Fruit fly (Drosophila melanogaster) whole organism, embryonic: ENCODE results near the gene CG43759.

ENCODE experiments used
- CG10147 ChIP-seq: fragments of 200-800 bp; sonication (Bioruptor generic); optimal IDR thresholded peaks from 2 replicates; lab custom pipeline; 2019; ENCODE audit warnings: missing biosample characterization, mild to moderate bottlenecking, missing genetic modification characterization, moderate library complexity
- CG10431 ChIP-seq: fragments of 200-800 bp; sonication (Bioruptor generic); optimal IDR thresholded peaks from 3 replicates; lab custom pipeline; 2018; ENCODE audit warnings: missing biosample characterization, mild to moderate bottlenecking, missing genetic modification characterization
- CG10543 ChIP-seq: fragments of 200-800 bp; sonication (Bioruptor generic); optimal IDR thresholded peaks from 3 replicates; lab custom pipeline; 2017; ENCODE audit warnings: missing biosample characterization, mild to moderate bottlenecking, missing genetic modification characterization, moderate library complexity
- CG10654 ChIP-seq: fragments of 200-800 bp; sonication (Bioruptor generic); optimal IDR thresholded peaks from 2 replicates; lab custom pipeline; 2016; ENCODE audit warnings: missing biosample characterization, missing genetic modification characterization
- CG11504 ChIP-seq: fragments of 200-800 bp; sonication (Bioruptor generic); optimal IDR thresholded peaks from 3 replicates; lab custom pipeline; 2019; ENCODE audit warnings: missing biosample characterization, mild to moderate bottlenecking, missing genetic modification characterization, moderate library complexity
- CG11695 ChIP-seq: fragments of 200-800 bp; sonication (Bioruptor generic); IDR thresholded peaks from 3 replicates; pipeline ENCODE4 v1.3.6; 2022; ENCODE audit warnings: missing biosample characterization, missing genetic modification characterization
- CG1233 ChIP-seq: fragments of 200-800 bp; sonication (Bioruptor generic); optimal IDR thresholded peaks from 4 replicates; lab custom pipeline; 2018; ENCODE audit warnings: missing biosample characterization, mild to moderate bottlenecking, missing genetic modification characterization
- CG12659 ChIP-seq: fragments of 200-800 bp; sonication (Bioruptor generic); optimal IDR thresholded peaks from 3 replicates; lab custom pipeline; 2017; ENCODE audit warnings: mild to moderate bottlenecking, missing biosample characterization, missing genetic modification reagents, missing genetic modification characterization
- CG12744 ChIP-seq: fragments of 200-800 bp; sonication (Bioruptor generic); optimal IDR thresholded peaks from 2 replicates; lab custom pipeline; 2016; ENCODE audit warnings: missing biosample characterization, missing genetic modification characterization
- CG15269 ChIP-seq: fragments of 200-800 bp; sonication (Bioruptor generic); optimal IDR thresholded peaks from 2 replicates; lab custom pipeline; 2018; ENCODE audit warnings: missing biosample characterization, mild to moderate bottlenecking, missing genetic modification characterization, moderate library complexity
- CG17359 ChIP-seq: fragments of 200-800 bp; sonication (Bioruptor generic); optimal IDR thresholded peaks from 3 replicates; lab custom pipeline; 2018; ENCODE audit warnings: missing biosample characterization, mild to moderate bottlenecking, missing genetic modification characterization, moderate library complexity
- CG18476 ChIP-seq: fragments of 200-800 bp; sonication (Bioruptor generic); optimal IDR thresholded peaks from 2 replicates; lab custom pipeline; 2016; ENCODE audit warnings: missing biosample characterization, mild to moderate bottlenecking, missing genetic modification characterization
- CG18619 ChIP-seq: fragments of 200-800 bp; sonication (Bioruptor generic); optimal IDR thresholded peaks from 3 replicates; lab custom pipeline; 2017; ENCODE audit warnings: missing biosample characterization, mild to moderate bottlenecking, missing genetic modification characterization
- CG30020 ChIP-seq: fragments of 200-800 bp; optimal IDR thresholded peaks from 2 replicates; lab custom pipeline; 2019; ENCODE audit warnings: missing biosample characterization, mild to moderate bottlenecking, missing genetic modification characterization, moderate library complexity
- CG3847 ChIP-seq: fragments of 200-800 bp; sonication (Bioruptor generic); IDR thresholded peaks from 2 replicates; pipeline ENCODE4 v1.3.6; 2022; ENCODE audit warnings: missing biosample characterization, missing genetic modification characterization
- CG4328 ChIP-seq: fragments of 200-800 bp; sonication (Bioruptor generic); optimal IDR thresholded peaks from 3 replicates; lab custom pipeline; 2017; ENCODE audit warnings: missing biosample characterization, missing genetic modification reagents, missing genetic modification characterization
- CG5953 ChIP-seq: fragments of 200-800 bp; sonication (Bioruptor generic); IDR thresholded peaks from 2 replicates; pipeline ENCODE4 v1.3.6; 2022; ENCODE audit warnings: missing biosample characterization, missing genetic modification characterization
- CG6854 ChIP-seq: fragments of 200-800 bp; sonication (Bioruptor generic); optimal IDR thresholded peaks from 3 replicates; lab custom pipeline; 2017; ENCODE audit warnings: missing biosample characterization, mild to moderate bottlenecking, missing genetic modification characterization
- CG7556 ChIP-seq: fragments of 200-800 bp; sonication (Bioruptor generic); optimal IDR thresholded peaks from 2 replicates; lab custom pipeline; 2017; ENCODE audit warnings: missing biosample characterization, mild to moderate bottlenecking, missing genetic modification characterization
- CG8290 ChIP-seq, 3 experiments: fragments of 200-800 bp; sonication (Bioruptor generic); optimal IDR thresholded peaks; 2 replicates each; lab custom pipeline; 2016 to 2019; ENCODE audit warnings: missing biosample characterization in 3 of 3, missing genetic modification characterization in 3 of 3, mild to moderate bottlenecking in 2 of 3, moderate library complexity in 1 of 3
- CG8924 ChIP-seq: fragments of 200-800 bp; optimal IDR thresholded peaks from 3 replicates; lab custom pipeline; 2019; ENCODE audit warnings: missing biosample characterization, mild to moderate bottlenecking, missing genetic modification characterization, moderate library complexity
- CG9215 ChIP-seq: fragments of 200-800 bp; sonication (Bioruptor generic); IDR thresholded peaks from 2 replicates; pipeline ENCODE4 v1.3.6; 2022; ENCODE audit warnings: missing biosample characterization, missing genetic modification characterization
- CoRest ChIP-seq: fragments of 200-800 bp; sonication (Bioruptor generic); optimal IDR thresholded peaks from 3 replicates; lab custom pipeline; 2018; ENCODE audit warnings: missing biosample characterization, mild to moderate bottlenecking, missing genetic modification characterization, moderate library complexity
- Dek ChIP-seq: fragments of 200-800 bp; sonication (Bioruptor generic); optimal IDR thresholded peaks from 3 replicates; lab custom pipeline; 2019; ENCODE audit warnings: missing biosample characterization, mild to moderate bottlenecking, missing genetic modification characterization, moderate library complexity
- Fer1 ChIP-seq: fragments of 200-800 bp; sonication (Bioruptor generic); optimal IDR thresholded peaks from 2 replicates; lab custom pipeline; 2017; ENCODE audit warnings: missing biosample characterization, mild to moderate bottlenecking, missing genetic modification characterization
- Hand ChIP-seq: fragments of 200-800 bp; sonication (Bioruptor generic); optimal IDR thresholded peaks from 2 replicates; lab custom pipeline; 2017; ENCODE audit warnings: mild to moderate bottlenecking, missing biosample characterization, missing genetic modification reagents, missing genetic modification characterization
- Max ChIP-seq: fragments of 200-800 bp; sonication (Bioruptor generic); optimal IDR thresholded peaks from 2 replicates; lab custom pipeline; 2016; ENCODE audit warnings: missing biosample characterization, mild to moderate bottlenecking, missing genetic modification characterization
- Myb ChIP-seq: fragments of 200-800 bp; sonication (Bioruptor generic); optimal IDR thresholded peaks from 2 replicates; lab custom pipeline; 2016; ENCODE audit warnings: missing biosample characterization, missing genetic modification characterization
- Ptx1 ChIP-seq: fragments of 200-800 bp; sonication (Bioruptor generic); IDR thresholded peaks from 2 replicates; pipeline ENCODE4 v1.3.6; 2022; ENCODE audit warnings: missing biosample characterization, missing genetic modification characterization
- Sox102F ChIP-seq: fragments of 200-800 bp; sonication (Bioruptor generic); optimal IDR thresholded peaks from 2 replicates; lab custom pipeline; 2018; ENCODE audit warnings: missing biosample characterization, mild to moderate bottlenecking, missing genetic modification characterization, moderate library complexity
- YL-1 ChIP-seq: fragments of 200-800 bp; sonication (Bioruptor generic); optimal IDR thresholded peaks from 3 replicates; lab custom pipeline; 2017; ENCODE audit warnings: missing biosample characterization, mild to moderate bottlenecking, missing genetic modification characterization
- bcd ChIP-seq: fragments of 200-800 bp; sonication (Bioruptor generic); optimal IDR thresholded peaks from 2 replicates; lab custom pipeline; 2017; ENCODE audit warnings: missing biosample characterization, mild to moderate bottlenecking, missing genetic modification characterization
- chif ChIP-seq, 2 experiments: fragments of 200-800 bp; sonication (Bioruptor generic); optimal IDR thresholded peaks; 3 replicates each; lab custom pipeline; 2016; ENCODE audit warnings: missing biosample characterization in 2 of 2, missing genetic modification characterization in 2 of 2
- chm ChIP-seq: fragments of 200-800 bp; sonication (Bioruptor generic); IDR thresholded peaks from 2 replicates; pipeline ENCODE4 v1.3.6; 2022; ENCODE audit warnings: missing biosample characterization, missing genetic modification characterization
- crp ChIP-seq, 2 experiments: fragments of 200-800 bp; sonication (Bioruptor generic); optimal IDR thresholded peaks; 2 replicates in 1 of 2; 3 replicates in 1 of 2; lab custom pipeline; 2017; ENCODE audit warnings: missing biosample characterization in 2 of 2, missing genetic modification characterization in 2 of 2, mild to moderate bottlenecking in 1 of 2, moderate library complexity in 1 of 2
- cwo ChIP-seq: fragments of 200-800 bp; sonication (Bioruptor generic); optimal IDR thresholded peaks from 3 replicates; lab custom pipeline; 2017; ENCODE audit warnings: missing biosample characterization, missing genetic modification characterization, mild to moderate bottlenecking, moderate library complexity, missing genetic modification reagents
- gem ChIP-seq: fragments of 200-800 bp; sonication (Bioruptor generic); optimal IDR thresholded peaks from 2 replicates; lab custom pipeline; 2019; ENCODE audit warnings: missing biosample characterization, mild to moderate bottlenecking, missing genetic modification characterization, moderate library complexity
- h ChIP-seq: fragments of >200 bp; optimal IDR thresholded peaks from 2 replicates; lab custom pipeline; 2017
- lab ChIP-seq: fragments of 200-800 bp; sonication (Bioruptor generic); optimal IDR thresholded peaks from 3 replicates; lab custom pipeline; 2017; ENCODE audit warnings: missing biosample characterization, missing genetic modification characterization, mild to moderate bottlenecking, moderate library complexity, missing genetic modification reagents
- lilli ChIP-seq: fragments of 200-800 bp; sonication (Bioruptor generic); optimal IDR thresholded peaks from 3 replicates; lab custom pipeline; 2016; ENCODE audit warnings: missing biosample characterization, missing genetic modification characterization
- lmd ChIP-seq: fragments of 200-800 bp; sonication (Bioruptor generic); IDR thresholded peaks from 2 replicates; pipeline ENCODE4 v1.3.6; 2022; ENCODE audit warnings: missing biosample characterization, missing genetic modification characterization
- nau ChIP-seq: fragments of 200-800 bp; sonication (Bioruptor generic); optimal IDR thresholded peaks from 3 replicates; lab custom pipeline; 2017; ENCODE audit warnings: missing biosample characterization, mild to moderate bottlenecking, missing genetic modification characterization, missing genetic modification reagents
- org-1 ChIP-seq: fragments of 200-800 bp; sonication (Bioruptor generic); optimal IDR thresholded peaks from 2 replicates; lab custom pipeline; 2017; ENCODE audit warnings: missing biosample characterization, missing genetic modification characterization
- sens ChIP-seq: fragments of 200-800 bp; sonication (Bioruptor generic); peaks from one replicate; lab custom pipeline; 2016; ENCODE audit warnings: missing biosample characterization, missing genetic modification characterization
- tgo ChIP-seq: fragments of 200-800 bp; sonication (Bioruptor generic); IDR thresholded peaks from 3 replicates; pipeline ENCODE4 v1.3.6; 2022; ENCODE audit warnings: missing biosample characterization, missing genetic modification characterization
- tin ChIP-seq: fragments of 200-800 bp; sonication (Bioruptor generic); optimal IDR thresholded peaks from 3 replicates; lab custom pipeline; 2016; ENCODE audit warnings: missing biosample characterization, missing genetic modification characterization
- tup ChIP-seq: fragments of 200-800 bp; sonication (Bioruptor generic); optimal IDR thresholded peaks from 2 replicates; lab custom pipeline; 2016; ENCODE audit warnings: missing biosample characterization, mild to moderate bottlenecking, missing genetic modification characterization, moderate library complexity
- z ChIP-seq: fragments of 200-800 bp; sonication (Bioruptor generic); IDR thresholded peaks from 3 replicates; pipeline ENCODE4 v1.3.6; 2022; ENCODE audit warnings: missing biosample characterization, missing genetic modification characterization
- zf30C ChIP-seq: fragments of 200-800 bp; sonication (Bioruptor generic); optimal IDR thresholded peaks from 3 replicates; lab custom pipeline; 2018; ENCODE audit warnings: missing biosample characterization, mild to moderate bottlenecking, missing genetic modification characterization

The CG43759 gene

dm6 chrX:18899835-18900460 lies 30.2 kb upstream of the CG43759 start, which contains the start of gene CG7378:
CG7378 (plus strand) TSS chrX:18900410.
- TF ChIP-seq CG15269 (tag; lab: Kevin White, UChicago) = peak; percentile 28
- TF ChIP-seq CG10654 (GFP tag; lab: Kevin White, UChicago) = peak; percentile 8
- peak; percentile 45 for TF ChIP-seq Max
- peak; percentile 23 for TF ChIP-seq CG4328 (GFP tag; lab: Kevin White, UChicago)
- peak; percentile 45 for TF ChIP-seq org-1 (GFP tag; lab: Kevin White, UChicago)
- peak; percentile 69 for TF ChIP-seq CG18619 (GFP tag; lab: Kevin White, UChicago)
- TF ChIP-seq Myb (GFP tag; lab: Kevin White, UChicago) = no peak
- TF ChIP-seq chif (GFP tag; optimal IDR thresholded peaks at IDR 0.05; lab: Kevin White, UChicago) = no peak
- peak; percentile 31 for TF ChIP-seq zf30C (GFP tag; lab: Kevin White, UChicago)
- peak; percentile 39 for TF ChIP-seq Ptx1
- peak; percentile 17 for TF ChIP-seq CG1233 (GFP tag; lab: Kevin White, UChicago)
- no peak for TF ChIP-seq Hand
- TF ChIP-seq CG17359 (tag; lab: Kevin White, UChicago) = peak; percentile 5
- TF ChIP-seq z (GFP tag; lab: Robert Waterston, UW) = no peak
- peak; percentile 55 for TF ChIP-seq cwo (GFP tag; lab: Kevin White, UChicago)
- TF ChIP-seq lab (GFP tag; lab: Kevin White, UChicago) = peak; percentile 41
- TF ChIP-seq chm (GFP tag; lab: Robert Waterston, UW) = no peak
- peak; percentile 34; the same call in 1 of the 2 replicates for TF ChIP-seq CG9215 (GFP tag; lab: Robert Waterston, UW)
- no peak for TF ChIP-seq YL-1 (GFP tag; lab: Kevin White, UChicago)
- peak; percentile 25 for TF ChIP-seq CG6854 (GFP tag; lab: Kevin White, UChicago)
- no peak for TF ChIP-seq CG8290 (GFP tag; optimal IDR thresholded peaks at IDR 0.05; lab: Kevin White, UChicago)
- TF ChIP-seq CG8290 (tag; optimal IDR thresholded peaks at IDR 0.05; lab: Kevin White, UChicago) = no peak
- TF ChIP-seq CG7556 (GFP tag; lab: Kevin White, UChicago) = peak; percentile 73
- peak; percentile 7; the same call in 1 of the 2 replicates for TF ChIP-seq lmd (GFP tag; lab: Robert Waterston, UW)
- no peak for TF ChIP-seq nau (GFP tag; lab: Kevin White, UChicago)
- TF ChIP-seq CG12744 (GFP tag; lab: Kevin White, UChicago) = no peak
- peak; percentile 71 for TF ChIP-seq CG11504 (tag; lab: Kevin White, UChicago)
- peak; percentile 45 for TF ChIP-seq bcd (GFP tag; lab: Kevin White, UChicago)
- TF ChIP-seq gem = peak; percentile 29
- TF ChIP-seq CG8924 = peak; percentile 48
- TF ChIP-seq CG10431 (GFP tag; lab: Kevin White, UChicago) = no peak
- peak; percentile 26 for TF ChIP-seq CG10543 (GFP tag; lab: Kevin White, UChicago)
- peak; percentile 15 for TF ChIP-seq CG18476 (GFP tag; lab: Kevin White, UChicago)
- TF ChIP-seq CG11695 (GFP tag; lab: Robert Waterston, UW) = 0 out of 3 replicates have a peak, but pooled peaks have one; percentile 24
- no peak for TF ChIP-seq CG30020
- peak; percentile 7 for TF ChIP-seq tup (GFP tag; lab: Kevin White, UChicago)
- no peak for TF ChIP-seq crp (GFP tag; optimal IDR thresholded peaks at IDR 0.05; lab: Kevin White, UChicago)
- TF ChIP-seq Fer1 (GFP tag; lab: Kevin White, UChicago) = peak; percentile 10
- TF ChIP-seq tin (GFP tag; lab: Kevin White, UChicago) = peak; percentile 28
- peak; percentile 90 for TF ChIP-seq sens (GFP tag; lab: Kevin White, UChicago)
- TF ChIP-seq CG3847 (GFP tag; lab: Robert Waterston, UW) = peak; percentile 31; the same call in 1 of the 2 replicates
- TF ChIP-seq CoRest (tag; lab: Kevin White, UChicago) = peak; percentile 47
- TF ChIP-seq CG10147 (GFP tag; lab: Kevin White, UChicago) = peak; percentile 61
- TF ChIP-seq Dek (tag; lab: Kevin White, UChicago) = no peak
- peak; percentile 79 for TF ChIP-seq lilli (GFP tag; lab: Kevin White, UChicago)
- TF ChIP-seq CG5953 (GFP tag; lab: Robert Waterston, UW) = no peak
- no peak for TF ChIP-seq h (lab: Kevin White, UChicago)
- peak; percentile 25; the same call in 1 of the 3 replicates for TF ChIP-seq tgo (GFP tag; lab: Robert Waterston, UW)
- TF ChIP-seq CG12659 (GFP tag; lab: Kevin White, UChicago) = peak; percentile 49
- TF ChIP-seq Sox102F (GFP tag; lab: Kevin White, UChicago) = peak; percentile 9
